Fruit fly (Drosophila melanogaster): ENCODE data around the gene Nmdmc.

Nmdmc gene

DNA sequence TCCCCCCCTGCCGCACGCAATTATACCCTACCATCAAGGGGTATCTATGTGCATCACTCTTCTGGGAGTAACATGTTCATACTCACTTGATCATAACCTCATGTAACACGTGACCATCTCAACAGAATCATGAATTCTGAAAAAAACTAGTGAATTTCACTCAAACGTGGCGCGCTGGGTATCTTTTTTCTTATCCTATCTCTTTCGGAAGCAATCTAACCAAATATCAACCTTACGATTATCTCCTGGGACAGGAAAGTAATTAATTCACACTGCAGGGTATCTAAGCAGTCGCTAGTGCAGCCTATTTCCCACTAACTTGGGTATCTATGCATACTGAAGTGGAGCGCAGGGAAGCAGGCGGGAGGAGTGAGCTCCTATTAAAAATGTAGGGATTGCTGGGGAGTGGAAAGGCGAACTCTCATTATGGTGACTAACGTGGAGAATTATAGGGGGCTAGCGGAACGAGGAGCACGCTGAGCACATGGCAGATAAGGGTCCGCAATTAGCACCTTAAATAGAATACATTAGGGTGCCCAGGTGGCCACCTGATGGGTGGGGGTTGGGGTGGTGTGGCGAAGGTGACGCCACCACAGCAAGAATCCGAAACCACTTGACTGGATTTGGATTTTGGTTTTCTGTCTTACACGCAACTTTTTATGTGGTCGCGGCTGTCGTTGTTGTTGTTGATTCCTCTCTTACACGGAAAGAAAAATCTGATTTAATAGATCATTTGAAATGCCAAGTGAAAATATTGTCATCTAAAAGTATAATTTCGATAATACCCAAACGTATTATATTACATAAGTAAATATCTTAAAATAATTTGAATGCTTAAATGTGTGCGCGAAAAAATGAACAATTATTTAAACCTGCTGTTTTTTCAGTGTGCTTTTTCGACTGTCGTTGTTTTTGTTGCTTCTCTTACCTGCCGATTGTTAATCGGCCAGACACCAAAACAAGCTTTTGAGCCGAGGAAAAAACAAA lies 5.1 kb upstream of the Nmdmc start (continued):
- TF ChIP-seq bigmax (GFP tag; optimal IDR thresholded peaks at IDR 0.05) (no peak), CG8290 (GFP tag; optimal IDR thresholded peaks at IDR 0.05) (peak; percentile 83), CG8290 (tag; optimal IDR thresholded peaks at IDR 0.05) (peak; percentile 1 to 89), Deaf1 (tag; optimal IDR thresholded peaks at IDR 0.05) (peak; percentile 83), Oaz (GFP tag; IDR thresholded peaks at IDR 0.05) (no peak), Trl (optimal IDR thresholded peaks at IDR 0.05) (peak in 1 of 2 experiments; percentile 5), Trl (GFP tag; optimal IDR thresholded peaks at IDR 0.05) (peak; percentile 58), CG7928 (GFP tag; optimal IDR thresholded peaks at IDR 0.05) (peak; percentile 63), CG2116 (GFP tag; optimal IDR thresholded peaks at IDR 0.05) (peak; percentile 41), Taf1 (GFP tag; IDR thresholded peaks at IDR 0.05) (no peak), CG34376 (GFP tag; optimal IDR thresholded peaks at IDR 0.05) (peak; percentile 85), CG11560 (tag; IDR thresholded peaks at IDR 0.05) (no peak), btn (GFP tag; optimal IDR thresholded peaks at IDR 0.05) (peak; percentile 14), gcm2 (GFP tag; optimal IDR thresholded peaks at IDR 0.05) (no peak), Tbp (GFP tag; optimal IDR thresholded peaks at IDR 0.05) (no peak), dmrt11E (tag; optimal IDR thresholded peaks at IDR 0.05) (peak; percentile 86), NFAT (GFP tag; IDR thresholded peaks at IDR 0.05) (no peak), knrl (GFP tag; IDR thresholded peaks at IDR 0.05; ENCODE audit: partially characterized antibody) (no peak), wek (GFP tag; optimal IDR thresholded peaks at IDR 0.05) (peak; percentile 50), ham (GFP tag; IDR thresholded peaks at IDR 0.05) (no peak), CG10462 (GFP tag; optimal IDR thresholded peaks at IDR 0.05) (peak; percentile 64), CG7987 (GFP tag; optimal IDR thresholded peaks at IDR 0.05) (peak; percentile 85), pan (optimal IDR thresholded peaks at IDR 0.05) (no peak), pan (GFP tag; optimal IDR thresholded peaks at IDR 0.05 in 1 of 2, IDR thresholded peaks at IDR 0.05 in 1 of 2) (no peak), CG3995 (GFP tag; optimal IDR thresholded peaks at IDR 0.05) (peak; percentile 62), D19B (GFP tag; optimal IDR thresholded peaks at IDR 0.05) (peak; percentile 95), zen2 (GFP tag; IDR thresholded peaks at IDR 0.05; ENCODE audit: partially characterized antibody) (no peak), sob (GFP tag; IDR thresholded peaks at IDR 0.05) (no peak), CG15269 (tag; optimal IDR thresholded peaks at IDR 0.05) (peak; percentile 95), CG34224 (GFP tag; IDR thresholded peaks at IDR 0.05; ENCODE audit: partially characterized antibody) (no peak), Dbx (GFP tag; IDR thresholded peaks at IDR 0.05) (no peak), B-H2 (GFP tag; optimal IDR thresholded peaks at IDR 0.05) (peak; percentile 78), CG12236 (GFP tag; optimal IDR thresholded peaks at IDR 0.05) (peak; percentile 33), CG12104 (GFP tag; optimal IDR thresholded peaks at IDR 0.05) (peak; percentile 92), CG3838 (GFP tag; optimal IDR thresholded peaks at IDR 0.05) (peak; percentile 83), lmd (GFP tag; IDR thresholded peaks at IDR 0.05) (no peak), Bgb (GFP tag; IDR thresholded peaks at IDR 0.05; ENCODE audit: partially characterized antibody) (no peak), CG16813 (GFP tag; IDR thresholded peaks at IDR 0.05; ENCODE audit: partially characterized antibody) (no peak), CG1647 (GFP tag; optimal IDR thresholded peaks at IDR 0.05) (peak; percentile 31), CG4730 (GFP tag; IDR thresholded peaks at IDR 0.05) (no peak), inv (GFP tag; IDR thresholded peaks at IDR 0.05; ENCODE audit: partially characterized antibody) (no peak), CG1233 (GFP tag; optimal IDR thresholded peaks at IDR 0.05) (peak; percentile 91), CG9817 (tag; optimal IDR thresholded peaks at IDR 0.05) (peak; percentile 92), ERR (GFP tag; optimal IDR thresholded peaks at IDR 0.05) (peak; percentile 42), CG15073 (GFP tag; optimal IDR thresholded peaks at IDR 0.05) (peak; percentile 47), Lpt (GFP tag; optimal IDR thresholded peaks at IDR 0.05) (no peak), CG1792 (GFP tag; optimal IDR thresholded peaks at IDR 0.05) (peak; percentile 62), tgo (GFP tag; IDR thresholded peaks at IDR 0.05) (no peak), CG1602 (GFP tag; optimal IDR thresholded peaks at IDR 0.05) (peak; percentile 87), row (GFP tag; IDR thresholded peaks at IDR 0.05) (no peak)

Measured in whole organism, embryonic.